Worm (Caenorhabditis elegans): ENCODE data around the gene T24D5.6.
A peak's percentile ranks its signal among the peaks of the same experiment; 100 is the strongest.

The T24D5.6 gene

DNA sequence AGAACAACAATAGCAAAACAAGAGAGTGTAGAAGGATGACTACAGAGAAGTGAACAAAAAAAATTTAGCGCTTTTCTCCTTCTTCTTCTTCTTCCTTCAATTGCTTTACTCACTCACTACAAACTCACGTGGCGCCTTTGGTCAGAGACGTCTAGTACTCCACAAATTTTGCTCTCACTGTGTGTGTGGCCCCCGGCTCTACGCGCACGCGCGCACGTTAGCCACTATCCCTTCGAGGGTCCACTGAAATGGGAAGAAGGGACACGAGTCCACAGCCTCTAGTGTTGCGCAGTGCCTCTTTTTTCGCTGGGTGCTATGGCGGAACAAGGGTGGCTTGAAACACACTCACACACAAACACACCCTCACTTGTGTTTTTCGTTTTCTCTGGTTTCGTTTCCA, 25.8 kb downstream of the T24D5.6 start (continued):
- TF ChIP-seq aly-2 (tag; optimal IDR thresholded peaks at IDR 0.05) (no peak), zag-1 (tag; optimal IDR thresholded peaks at IDR 0.05) (no peak), mbf-1 (tag; optimal IDR thresholded peaks at IDR 0.05) (no peak)

DNA sequence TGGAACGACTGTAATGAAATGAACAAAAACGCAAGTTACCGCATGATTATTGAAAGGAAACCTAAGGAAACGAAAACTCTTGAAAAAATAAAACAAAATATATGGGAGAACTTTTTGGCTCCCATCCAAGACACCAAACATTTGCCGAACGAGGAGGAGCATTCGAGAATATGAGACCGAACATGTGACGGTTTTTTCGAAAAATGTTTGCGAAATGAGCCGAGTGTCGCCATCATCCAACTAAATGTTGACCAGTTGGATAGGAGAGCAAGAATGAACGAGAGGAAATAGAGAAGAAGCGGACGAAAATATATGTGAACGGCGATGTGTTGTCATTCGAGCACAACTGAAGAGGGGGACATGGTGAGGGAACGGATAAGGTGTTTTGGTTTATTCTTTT, 26.6 kb downstream of the T24D5.6 start:
- TF ChIP-seq C34F6.9 (tag; optimal IDR thresholded peaks at IDR 0.05) (no peak), mbf-1 (tag; optimal IDR thresholded peaks at IDR 0.05) (no peak), peb-1 (tag; optimal IDR thresholded peaks at IDR 0.05) (no peak), nhr-21 (tag; optimal IDR thresholded peaks at IDR 0.05) (no peak), alr-1 (tag; optimal IDR thresholded peaks at IDR 0.05) (no peak), Y55F3AM.14 (GFP tag; optimal IDR thresholded peaks at IDR 0.05) (no peak), ztf-1 (GFP tag; conservative IDR thresholded peaks at IDR 0.05) (no peak), elt-1 (tag; optimal IDR thresholded peaks at IDR 0.05) (no peak), F13H6.1 (tag; optimal IDR thresholded peaks at IDR 0.05) (no peak), unc-39 (tag; optimal IDR thresholded peaks at IDR 0.05) (no peak)

DNA sequence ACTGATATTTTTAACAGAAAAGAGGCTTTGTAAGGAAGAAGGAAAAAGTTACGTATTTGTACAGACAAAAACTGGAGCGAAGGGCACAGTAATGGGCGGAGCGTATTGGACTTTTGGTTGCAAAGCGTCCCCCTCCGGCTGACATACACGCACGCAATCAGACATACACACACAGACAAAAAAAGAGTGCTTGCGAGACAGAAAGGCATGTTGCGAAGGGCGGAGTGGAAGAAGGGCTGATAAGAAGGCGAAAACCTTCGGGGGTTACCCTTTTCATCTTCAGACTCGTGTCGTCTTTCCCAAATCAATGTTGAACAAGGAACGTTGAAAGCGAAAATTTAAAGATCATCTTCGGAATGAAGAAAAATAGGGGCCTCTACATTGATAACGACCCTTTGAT, 27.1 kb downstream of the T24D5.6 start:
- TF ChIP-seq ceh-16 (tag; optimal IDR thresholded peaks at IDR 0.05) (no peak), nhr-10 (tag; optimal IDR thresholded peaks at IDR 0.05) (no peak), ZK546.5 (tag; optimal IDR thresholded peaks at IDR 0.05) (no peak), alr-1 (tag; optimal IDR thresholded peaks at IDR 0.05) (no peak), ceh-82 (tag; optimal IDR thresholded peaks at IDR 0.05) (no peak), sma-9 (GFP tag; optimal IDR thresholded peaks at IDR 0.05) (peak; percentile 94), sma-9 (tag; optimal IDR thresholded peaks at IDR 0.05) (no peak), ztf-4 (tag; optimal IDR thresholded peaks at IDR 0.05) (no peak), Y55F3AM.14 (GFP tag; optimal IDR thresholded peaks at IDR 0.05) (peak; percentile 3), unc-39 (tag; optimal IDR thresholded peaks at IDR 0.05) (no peak), lin-39 (tag; optimal IDR thresholded peaks at IDR 0.05) (no peak), zag-1 (tag; optimal IDR thresholded peaks at IDR 0.05) (no peak), nhr-6 (tag; optimal IDR thresholded peaks at IDR 0.05) (no peak), lin-13 (GFP tag; optimal IDR thresholded peaks at IDR 0.05) (no peak), skn-1 (tag; optimal IDR thresholded peaks at IDR 0.05) (no peak), crh-2 (tag; optimal IDR thresholded peaks at IDR 0.05) (peak; percentile 65), aly-2 (tag; optimal IDR thresholded peaks at IDR 0.05) (no peak), nhr-12 (tag; optimal IDR thresholded peaks at IDR 0.05) (no peak), mab-5 (tag; optimal IDR thresholded peaks at IDR 0.05) (no peak), nhr-11 (tag; optimal IDR thresholded peaks at IDR 0.05) (no peak), blmp-1 (tag; optimal IDR thresholded peaks at IDR 0.05; ENCODE audit: insufficient read depth) (peak; percentile 73), nhr-21 (tag; optimal IDR thresholded peaks at IDR 0.05) (peak; percentile 70), elt-1 (tag; optimal IDR thresholded peaks at IDR 0.05) (no peak), lin-11 (tag; optimal IDR thresholded peaks at IDR 0.05) (no peak), peb-1 (tag; optimal IDR thresholded peaks at IDR 0.05) (no peak), nhr-237 (tag; optimal IDR thresholded peaks at IDR 0.05) (no peak), nhr-25 (tag; optimal IDR thresholded peaks at IDR 0.05) (peak; percentile 35), gmeb-1 (tag; optimal IDR thresholded peaks at IDR 0.05) (peak; percentile 39), snpc-4 (tag; optimal IDR thresholded peaks at IDR 0.05) (no peak), F13H6.1 (tag; optimal IDR thresholded peaks at IDR 0.05) (peak; percentile 55), unc-55 (GFP tag; optimal IDR thresholded peaks at IDR 0.05) (no peak), sma-3 (GFP tag; optimal IDR thresholded peaks at IDR 0.05) (peak; percentile 80), mbf-1 (tag; optimal IDR thresholded peaks at IDR 0.05) (no peak), mdl-1 (tag; optimal IDR thresholded peaks at IDR 0.05) (peak; percentile 51 to 61), nhr-129 (tag; optimal IDR thresholded peaks at IDR 0.05) (peak; percentile 48), ztf-1 (GFP tag; conservative IDR thresholded peaks at IDR 0.05) (no peak), ztf-11 (tag; optimal IDR thresholded peaks at IDR 0.05) (no peak), C34F6.9 (tag; optimal IDR thresholded peaks at IDR 0.05) (no peak), egl-27 (tag; optimal IDR thresholded peaks at IDR 0.05) (peak; percentile 13), lsy-2 (tag; optimal IDR thresholded peaks at IDR 0.05) (no peak), nhr-77 (tag; optimal IDR thresholded peaks at IDR 0.05) (no peak), sem-4 (tag; optimal IDR thresholded peaks at IDR 0.05) (no peak), nhr-23 (tag; optimal IDR thresholded peaks at IDR 0.05) (no peak), unc-62 (GFP tag; optimal IDR thresholded peaks at IDR 0.05) (no peak), R02D3.7 (tag; optimal IDR thresholded peaks at IDR 0.05) (no peak), elt-3 (tag; optimal IDR thresholded peaks at IDR 0.05) (no peak), dmd-4 (tag; optimal IDR thresholded peaks at IDR 0.05) (no peak), ama-1 (optimal IDR thresholded peaks at IDR 0.05) (no peak), fos-1 (tag; optimal IDR thresholded peaks at IDR 0.05) (peak; percentile 72)
